Worm (Caenorhabditis elegans) whole organism, early embryonic: ENCODE data around the gene W09B6.4.

Experiments
- F13C5.2 ChIP-seq: sonication (generic microtip); optimal IDR thresholded peaks from 2 replicates; lab custom pipeline; 2017; ENCODE audit warnings: mild to moderate bottlenecking, missing genetic modification characterization, inconsistent platforms, missing compliant biosample characterization
- ama-1 ChIP-seq: fragments of 150-350 bp; optimal IDR thresholded peaks from 2 replicates; lab custom pipeline; 2014
- pes-1 ChIP-seq: fragments of 200-800 bp; sonication (Bioruptor generic); IDR thresholded peaks from 2 replicates; pipeline ENCODE4 v1.3.6; 2022; ENCODE audit warnings: missing genetic modification reagents, missing genetic modification characterization, missing compliant biosample characterization
- scrt-1 ChIP-seq: fragments of 200-800 bp; sonication (Bioruptor generic); IDR thresholded peaks from 2 replicates; pipeline ENCODE4 v1.3.6; 2022; ENCODE audit warnings: missing genetic modification characterization, missing compliant biosample characterization
- tbx-37 ChIP-seq: fragments of 200-800 bp; sonication (Bioruptor generic); conservative IDR thresholded peaks from 2 replicates; pipeline ENCODE4 v1.3.6; 2022; ENCODE audit warnings: missing genetic modification reagents, missing genetic modification characterization, missing compliant biosample characterization

- TF ChIP-seq pes-1 (no peak), F13C5.2 (tag; lab: Kevin White, UChicago) (no peak), tbx-37 (no peak), scrt-1 (GFP tag; lab: Robert Waterston, UW) (no peak), ama-1 (lab: Kevin White, UChicago) (no peak)
Observed at ce11 chrII:1138618-1139017, 2.0 kb downstream of the W09B6.4 start.
